Fruit fly (Drosophila melanogaster): ENCODE results near the gene sog.

The sog gene

dm6 chrX:15671026-15671563 is 37.9 kb upstream of the sog start, which contains the start of gene CG15646 (continued):
- TF ChIP-seq CG7372 (GFP tag; IDR thresholded peaks at IDR 0.05) (0 out of 2 replicates have a peak, but pooled peaks have one; percentile 22), ro (GFP tag; IDR thresholded peaks at IDR 0.05) (no peak), CG16815 (GFP tag; optimal IDR thresholded peaks at IDR 0.05) (peak; percentile 82), fru (optimal IDR thresholded peaks at IDR 0.05) (no peak), CG1529 (GFP tag; optimal IDR thresholded peaks at IDR 0.05) (peak; percentile 72), Atf-2 (GFP tag; optimal IDR thresholded peaks at IDR 0.05) (no peak), Fer1 (GFP tag; optimal IDR thresholded peaks at IDR 0.05) (no peak), Usf (GFP tag; optimal IDR thresholded peaks at IDR 0.05) (peak; percentile 51), gro (GFP tag; optimal IDR thresholded peaks at IDR 0.05) (no peak), yki (optimal IDR thresholded peaks at IDR 0.05) (no peak), CG4617 (GFP tag; optimal IDR thresholded peaks at IDR 0.05; ENCODE audit: borderline replicate concordance) (peak; percentile 6), so (GFP tag; IDR thresholded peaks at IDR 0.05) (no peak), CG9876 (GFP tag; optimal IDR thresholded peaks at IDR 0.05) (no peak), CG15696 (tag; optimal IDR thresholded peaks at IDR 0.05) (peak; percentile 95), gcm (GFP tag; optimal IDR thresholded peaks at IDR 0.05) (peak; percentile 82), sc (optimal IDR thresholded peaks at IDR 0.05) (no peak), sc (GFP tag; optimal IDR thresholded peaks at IDR 0.05) (peak; percentile 58), CG2120 (GFP tag; optimal IDR thresholded peaks at IDR 0.05) (no peak), CG11504 (tag; optimal IDR thresholded peaks at IDR 0.05) (peak; percentile 83), CG10321 (GFP tag; IDR thresholded peaks at IDR 0.05) (no peak), CG10209 (GFP tag; optimal IDR thresholded peaks at IDR 0.05) (peak; percentile 72), CG12236 (GFP tag; optimal IDR thresholded peaks at IDR 0.05) (no peak), CG16863 (GFP tag; optimal IDR thresholded peaks at IDR 0.05) (no peak), Doc3 (GFP tag; IDR thresholded peaks at IDR 0.05; ENCODE audit: partially characterized antibody) (no peak), Hr3 (GFP tag; optimal IDR thresholded peaks at IDR 0.05) (peak; percentile 65), CG14050 (GFP tag; IDR thresholded peaks at IDR 0.05) (no peak), CG14710 (tag; optimal IDR thresholded peaks at IDR 0.05) (peak; percentile 93), mld (GFP tag; IDR thresholded peaks at IDR 0.05; ENCODE audit: partially characterized antibody) (peak; percentile 53; the same call in 1 of the 3 replicates), CG10462 (GFP tag; optimal IDR thresholded peaks at IDR 0.05) (peak; percentile 49), prd (optimal IDR thresholded peaks at IDR 0.05) (no peak), prd (GFP tag; IDR thresholded peaks at IDR 0.05) (peak; percentile 85), bcd (GFP tag; optimal IDR thresholded peaks at IDR 0.05) (peak; percentile 66), CHES-1-like (GFP tag; optimal IDR thresholded peaks at IDR 0.05) (no peak), CG4360 (GFP tag; IDR thresholded peaks at IDR 0.05) (no peak), CG14965 (GFP tag; optimal IDR thresholded peaks at IDR 0.05; ENCODE audit: borderline replicate concordance) (no peak), hbn (GFP tag; IDR thresholded peaks at IDR 0.05; ENCODE audit: partially characterized antibody) (no peak), Lim3 (GFP tag; IDR thresholded peaks at IDR 0.05) (no peak), pan (optimal IDR thresholded peaks at IDR 0.05) (no peak), pan (GFP tag; optimal IDR thresholded peaks at IDR 0.05 in 1 of 2, IDR thresholded peaks at IDR 0.05 in 1 of 2) (peak in 1 of 2 experiments; percentile 47), ara (GFP tag; IDR thresholded peaks at IDR 0.05) (peak; percentile 83), lola (GFP tag; optimal IDR thresholded peaks at IDR 0.05) (peak in 1 of 3 experiments; percentile 96), CG11723 (GFP tag; optimal IDR thresholded peaks at IDR 0.05) (peak; percentile 39), wor (GFP tag; IDR thresholded peaks at IDR 0.05) (0 out of 2 replicates have a peak, but pooled peaks have one; percentile 13)

dm6 chrX:15662285-15662684 is 29.1 kb upstream of the sog start, which contains the start of gene CG8119:
TSS of gene CG8119 (plus strand) at chrX:15662585.
- TF ChIP-seq Gsc (GFP tag; IDR thresholded peaks at IDR 0.05), result no peak
- peak; percentile 65 for TF ChIP-seq Ets65A (GFP tag)
